Worm (Caenorhabditis elegans): ENCODE data around the gene T04C12.8.

The T04C12.8 gene

DNA sequence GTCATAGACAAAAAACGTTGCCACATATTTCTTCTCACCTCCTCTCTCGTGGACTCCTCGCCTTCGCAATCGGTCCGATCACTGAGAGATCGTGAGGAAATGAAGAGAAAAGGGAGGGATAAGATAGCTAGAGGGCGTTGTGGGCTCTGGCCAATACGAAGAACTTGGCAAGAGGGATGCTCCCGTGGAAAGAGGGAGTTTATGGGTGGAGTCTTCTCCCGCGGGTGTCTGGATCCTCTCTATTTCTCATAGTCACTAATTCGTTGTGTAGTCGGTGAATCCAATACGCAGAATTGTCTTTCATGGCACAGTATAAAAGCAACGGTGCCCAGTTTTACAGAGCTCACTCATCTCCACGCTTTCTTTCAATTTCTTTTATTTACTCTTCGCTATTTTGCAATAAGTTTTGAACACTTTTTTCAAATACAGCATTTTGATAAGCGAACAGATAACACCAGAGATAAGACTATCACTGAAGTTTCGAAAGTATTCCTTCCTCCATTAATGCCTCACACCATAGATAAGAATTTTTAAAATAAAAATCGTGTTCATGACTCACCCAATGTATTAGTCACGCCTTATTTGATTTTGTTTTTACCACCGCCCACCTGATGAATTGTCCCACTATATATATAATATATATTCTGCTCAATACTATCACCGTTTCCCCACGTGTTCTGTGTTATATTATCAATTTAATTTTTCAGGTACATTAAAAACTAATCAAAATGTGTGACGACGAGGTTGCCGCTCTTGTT is 11.4 kb upstream of the T04C12.8 start, which contains the start of gene act-1:
Gene act-1 (plus strand): TSS at position 708 of the 758 bp plus-strand sequence.
- no peak for TF ChIP-seq unc-62 (GFP tag; optimal IDR thresholded peaks at IDR 0.05)

DNA sequence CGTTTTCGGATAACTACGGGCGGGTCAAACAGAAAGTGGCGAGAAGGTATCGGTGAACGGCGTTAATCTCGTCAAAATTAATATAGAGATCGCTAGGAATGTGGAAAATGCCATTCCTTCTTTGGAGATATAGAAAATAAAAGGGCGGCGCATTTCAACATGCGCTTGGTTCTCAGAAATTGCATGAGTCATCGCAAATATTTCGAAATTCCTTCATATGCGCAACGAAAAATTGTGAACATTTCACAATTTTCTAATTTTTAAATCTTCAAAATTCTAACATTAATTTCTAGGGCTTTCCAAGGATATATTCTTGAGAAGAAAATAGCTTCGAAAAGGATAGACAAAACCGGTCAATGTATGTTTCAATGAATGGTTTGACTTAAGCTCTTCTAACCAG is 9.7 kb upstream of the T04C12.8 start:
- no peak for TF ChIP-seq unc-62 (GFP tag; optimal IDR thresholded peaks at IDR 0.05)

DNA sequence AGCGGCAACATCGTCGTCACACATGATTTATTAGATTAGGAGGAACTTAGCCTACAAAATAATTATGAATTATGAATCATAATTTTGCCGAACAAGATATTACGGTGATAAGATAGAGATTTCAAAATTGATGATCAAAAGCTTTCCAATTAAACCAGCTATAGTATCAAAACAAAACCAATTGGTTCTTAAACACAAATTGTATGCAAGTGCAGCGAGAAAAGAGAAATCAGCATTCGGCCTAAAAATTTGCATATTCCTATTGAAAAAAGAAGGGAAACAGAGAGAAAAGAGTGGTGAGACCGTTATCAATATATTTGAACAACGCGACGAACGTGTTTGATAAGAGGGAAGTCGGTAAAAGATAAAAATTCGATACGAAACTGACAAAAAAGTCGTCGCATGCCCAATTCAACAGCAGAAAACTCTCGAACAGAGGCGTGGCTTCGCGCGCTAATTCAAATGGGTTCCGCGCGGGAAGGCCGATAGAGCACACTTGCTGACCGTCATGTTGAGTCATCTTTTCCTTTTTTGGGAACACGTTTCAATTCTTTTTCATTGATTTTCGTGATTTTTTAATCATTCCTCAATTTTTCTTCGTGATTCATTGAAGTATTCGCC is 9.1 kb upstream of the T04C12.8 start, which contains the start of gene act-2:
Gene act-2 (minus strand): TSS at position 51 of the 621 bp plus-strand sequence.
- TF ChIP-seq unc-62 (GFP tag; optimal IDR thresholded peaks at IDR 0.05), result no peak

DNA sequence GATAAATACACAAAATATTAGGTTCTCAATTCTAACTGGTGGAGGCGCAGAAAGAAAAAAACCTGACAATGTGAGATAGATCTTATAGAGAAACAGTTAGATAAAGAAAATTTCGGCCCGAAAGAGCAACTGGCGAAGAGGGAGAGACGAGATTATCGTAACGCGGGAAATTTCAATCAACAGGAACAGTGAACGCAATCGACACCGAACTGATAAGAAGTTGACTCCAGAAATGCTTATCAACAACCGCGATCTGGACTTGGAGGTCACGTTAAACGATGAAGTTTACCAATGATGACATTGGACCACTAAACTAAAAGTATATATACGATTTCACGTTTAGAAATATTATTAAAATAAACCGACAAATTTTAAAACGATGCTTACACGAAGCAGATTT is 7.2 kb upstream of the T04C12.8 start:
- TF ChIP-seq unc-62 (GFP tag; optimal IDR thresholded peaks at IDR 0.05), result no peak

DNA sequence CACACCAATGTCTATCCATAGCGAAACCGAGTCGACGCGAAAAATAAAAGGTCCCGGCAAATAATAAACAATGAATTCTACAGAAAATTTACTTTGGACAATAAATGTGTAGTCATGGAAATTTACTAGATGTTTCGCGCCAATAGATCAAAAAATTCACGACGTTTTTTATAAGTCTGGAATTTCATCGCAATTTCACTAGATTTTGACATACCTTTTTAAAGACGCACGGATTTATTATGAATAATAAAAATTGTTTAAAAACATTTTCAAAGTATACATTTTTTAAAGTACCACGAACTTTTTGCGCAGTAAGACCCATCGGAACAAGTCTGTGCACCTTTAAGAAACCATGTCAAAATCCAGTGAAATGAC is 6.9 kb upstream of the T04C12.8 start:
- no peak for TF ChIP-seq unc-62 (GFP tag; optimal IDR thresholded peaks at IDR 0.05)

DNA sequence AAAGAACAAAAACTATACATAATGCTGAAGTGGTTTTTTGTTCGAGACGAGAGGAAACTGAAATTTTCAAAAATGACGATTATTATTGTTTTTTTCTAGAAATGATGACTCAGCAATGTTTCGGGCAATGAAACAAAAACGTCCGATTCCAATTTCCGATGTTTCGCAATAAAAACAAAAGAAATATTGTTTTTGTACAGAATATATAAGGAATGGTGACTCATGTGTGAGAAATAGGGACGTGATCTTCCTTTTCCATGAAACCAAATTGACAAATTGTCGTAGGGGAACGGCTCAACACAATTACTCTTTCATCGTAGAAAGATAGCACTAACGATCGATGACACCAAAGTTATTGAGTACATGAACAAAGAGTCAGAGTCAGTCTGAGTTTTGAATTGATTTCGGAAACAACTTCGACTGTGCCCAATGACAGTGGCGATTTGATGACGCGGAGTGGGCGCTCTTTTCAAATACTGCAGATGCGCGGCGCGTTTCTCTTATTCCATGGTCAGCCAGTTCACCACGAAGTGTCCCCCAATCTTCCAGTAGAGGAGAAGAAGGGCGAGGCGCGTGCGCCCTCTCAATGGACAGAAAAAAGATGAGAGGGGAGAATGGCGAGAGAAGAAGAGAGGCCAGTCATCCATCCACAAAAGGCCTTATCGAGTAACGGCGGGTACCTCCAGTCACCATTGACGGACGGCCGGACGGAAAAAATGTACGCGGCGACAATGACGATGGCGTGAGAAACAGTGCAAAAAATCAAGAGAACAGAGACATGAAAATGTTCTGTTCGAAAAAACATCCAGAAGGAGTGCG is 6.3 kb upstream of the T04C12.8 start:
- no peak for TF ChIP-seq unc-62 (GFP tag; optimal IDR thresholded peaks at IDR 0.05)

DNA sequence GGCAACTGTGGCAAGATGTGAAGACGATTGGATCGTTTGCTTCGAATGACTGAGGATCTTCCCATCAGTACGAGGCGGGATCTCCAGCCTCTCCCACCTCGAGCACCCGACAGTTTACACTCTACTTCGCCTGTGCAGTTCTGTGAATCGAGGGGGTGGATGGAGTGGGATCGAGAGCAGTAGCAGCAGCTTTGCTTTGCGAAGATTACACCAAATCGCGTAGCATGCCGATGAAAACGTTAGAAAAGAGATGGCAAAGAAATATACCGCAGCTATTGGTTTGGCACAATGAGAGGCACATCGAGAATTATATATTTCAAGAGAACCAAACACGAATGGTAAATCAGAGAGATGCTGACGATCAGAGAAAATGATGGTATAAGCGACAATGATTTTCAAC is 5.3 kb upstream of the T04C12.8 start, which contains the start of gene act-3:
Gene act-3 (minus strand): TSS at position 51 of the 400 bp plus-strand sequence.
- no peak for TF ChIP-seq unc-62 (GFP tag; optimal IDR thresholded peaks at IDR 0.05)

DNA sequence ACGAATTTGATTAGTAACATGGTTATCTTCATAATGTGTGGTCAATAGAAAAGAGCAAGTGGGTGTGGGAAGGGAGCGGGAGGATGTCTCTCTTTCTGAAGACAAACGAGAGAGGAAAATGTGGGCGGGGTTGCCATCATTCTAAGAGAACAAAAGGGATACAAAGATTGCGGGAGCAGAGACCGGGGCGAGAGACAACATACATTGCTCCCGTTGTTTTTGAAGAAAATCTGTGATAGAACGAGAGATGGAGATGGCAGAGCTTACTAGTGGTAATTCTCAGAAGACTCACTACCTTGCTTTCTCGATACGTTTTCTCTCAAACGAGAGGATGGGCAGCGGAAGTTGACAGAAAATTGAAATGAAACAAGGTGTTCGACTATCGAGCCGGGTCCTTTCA is 4.2 kb upstream of the T04C12.8 start:
- TF ChIP-seq unc-62 (GFP tag; optimal IDR thresholded peaks at IDR 0.05), result no peak

DNA sequence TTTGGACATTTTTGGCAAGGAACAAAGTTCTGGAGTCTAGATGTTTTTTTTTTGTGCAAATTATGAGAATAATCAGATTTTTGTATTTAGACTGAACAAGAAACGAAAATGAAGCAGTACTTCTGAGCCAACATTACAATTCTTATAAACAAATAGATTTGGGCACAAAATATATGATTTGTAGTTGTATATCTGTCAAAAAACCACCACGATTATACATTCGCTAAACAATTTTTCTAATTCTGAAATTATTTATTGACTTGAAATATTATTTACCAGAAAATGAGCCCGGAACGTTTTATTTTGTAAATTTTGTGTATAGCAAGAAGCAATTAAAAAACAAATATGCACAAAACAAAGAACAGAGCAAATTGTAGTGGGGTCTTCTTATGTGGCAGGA is 2.3 kb upstream of the T04C12.8 start:
- no peak for TF ChIP-seq unc-62 (GFP tag; optimal IDR thresholded peaks at IDR 0.05)

DNA sequence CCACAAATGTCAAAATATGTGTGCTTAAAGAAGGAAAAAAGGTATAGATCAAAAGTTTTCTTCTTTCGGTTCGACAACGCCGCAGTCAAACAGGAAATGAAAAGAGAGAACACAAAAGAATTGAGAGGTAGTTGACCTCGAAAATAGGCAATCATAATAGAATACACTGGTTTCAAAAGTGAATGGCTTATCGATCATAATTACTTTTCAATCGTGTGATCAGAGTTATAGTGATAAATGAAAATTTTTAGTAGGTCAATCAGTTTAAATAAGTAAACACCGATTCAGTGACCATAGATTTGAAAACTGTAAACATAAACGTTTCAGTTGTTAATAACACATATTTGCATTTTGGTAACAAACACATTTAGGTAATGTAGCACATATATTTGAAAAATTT is 1.2 kb upstream of the T04C12.8 start:
- TF ChIP-seq unc-62 (GFP tag; optimal IDR thresholded peaks at IDR 0.05), result no peak

DNA sequence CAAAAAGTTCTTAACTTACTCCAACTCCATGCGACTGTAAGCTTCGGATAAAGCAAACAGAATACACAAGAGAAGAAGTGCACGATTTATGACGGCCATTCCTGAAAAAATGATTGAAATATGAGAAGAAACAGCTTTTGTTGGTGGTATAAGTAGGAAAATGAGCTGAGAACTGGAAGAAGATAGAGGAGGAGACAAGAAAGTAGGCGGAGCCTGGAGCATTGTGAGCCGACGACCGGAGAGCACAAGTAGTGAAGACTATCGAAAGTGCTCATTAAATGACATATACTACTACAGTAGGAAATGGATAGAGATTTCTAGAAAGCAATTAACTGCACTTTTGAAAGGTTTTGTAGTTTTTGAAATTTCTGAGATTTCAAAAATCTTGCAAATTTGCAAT is 3.6 kb downstream of the T04C12.8 start, which contains the start of gene nlp-80:
Gene nlp-80 (minus strand): TSS at position 101 of the 400 bp plus-strand sequence.
- TF ChIP-seq unc-62 (GFP tag; optimal IDR thresholded peaks at IDR 0.05), result no peak

DNA sequence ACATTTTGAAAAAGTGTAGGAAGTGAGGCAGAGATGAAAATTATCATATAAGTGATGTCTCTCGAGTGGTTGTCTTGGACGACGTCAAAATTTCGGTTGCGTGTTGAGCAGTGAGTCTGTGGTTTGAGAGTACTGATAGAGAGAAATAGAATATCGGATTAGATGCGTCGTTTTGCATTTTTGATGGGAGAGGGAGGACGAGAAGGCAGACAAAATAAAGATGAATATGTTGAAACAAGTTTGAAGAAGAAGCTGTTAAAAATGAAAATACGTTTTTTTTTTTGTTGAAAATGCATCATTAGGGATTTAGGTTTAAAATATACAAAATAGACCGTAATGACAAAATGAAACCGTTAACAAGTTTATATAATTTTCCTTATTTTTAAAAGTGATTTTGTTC is 6.0 kb downstream of the T04C12.8 start, which contains the start of gene T04C12.9:
Gene T04C12.9 (minus strand): TSS at position 101 of the 400 bp plus-strand sequence.
- TF ChIP-seq unc-62 (GFP tag; optimal IDR thresholded peaks at IDR 0.05), result no peak

DNA sequence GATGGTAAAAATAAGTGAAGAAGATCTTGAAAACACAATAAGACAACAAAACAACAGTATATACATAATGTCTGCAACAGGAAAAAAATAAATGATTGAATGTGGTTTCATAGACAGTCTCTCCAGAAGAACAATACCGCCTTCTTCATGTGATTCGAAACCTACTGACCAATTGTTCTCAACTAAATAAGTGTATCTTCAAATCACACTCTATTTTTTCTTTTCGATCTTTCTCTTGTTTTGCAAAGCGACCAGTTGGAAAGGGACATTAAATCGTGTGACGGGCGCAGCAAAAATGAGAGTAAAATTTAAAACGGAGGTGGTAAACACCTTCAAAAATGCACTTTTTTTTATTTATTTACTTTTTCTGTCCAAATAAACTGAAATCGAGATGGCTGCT is 7.3 kb downstream of the T04C12.8 start:
- TF ChIP-seq unc-62 (GFP tag; optimal IDR thresholded peaks at IDR 0.05), result no peak

DNA sequence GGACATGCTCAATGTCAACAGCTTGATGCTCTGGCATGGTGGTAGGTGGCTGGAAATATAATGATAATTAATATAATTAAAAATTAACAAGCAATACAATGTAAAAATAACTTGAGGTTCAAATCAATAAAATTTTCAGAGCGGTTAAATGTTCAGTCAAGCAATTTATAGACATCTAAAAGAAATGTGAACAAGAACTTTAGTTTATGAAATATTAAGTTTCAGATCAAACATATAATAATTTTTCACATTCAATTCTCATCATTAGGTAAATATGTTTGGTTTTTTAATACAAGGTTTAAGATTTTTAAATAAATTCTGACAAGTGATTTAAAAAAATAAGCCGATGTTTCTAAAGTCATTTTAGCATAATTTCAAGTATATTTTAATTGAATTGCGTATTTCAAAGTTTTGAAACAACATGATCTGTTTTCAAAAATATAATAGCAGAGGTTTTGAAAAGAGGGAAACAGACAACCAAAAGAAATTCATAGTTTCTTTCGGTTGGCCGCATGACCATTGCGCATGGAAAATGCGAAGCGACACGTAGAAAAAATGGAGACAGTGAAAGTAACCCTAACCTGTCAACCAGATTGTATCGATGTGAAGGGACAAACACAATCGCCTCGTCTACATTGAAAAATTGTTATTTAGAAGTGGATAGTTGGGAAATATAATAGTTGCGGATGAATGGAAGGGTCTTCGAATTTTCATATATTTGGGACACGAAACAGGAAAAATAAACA is 8.7 kb downstream of the T04C12.8 start, which contains the start of gene T04C12.11:
Gene T04C12.11 (minus strand): TSS at position 51 of the 746 bp plus-strand sequence.
- TF ChIP-seq unc-62 (GFP tag; optimal IDR thresholded peaks at IDR 0.05), result no peak

DNA sequence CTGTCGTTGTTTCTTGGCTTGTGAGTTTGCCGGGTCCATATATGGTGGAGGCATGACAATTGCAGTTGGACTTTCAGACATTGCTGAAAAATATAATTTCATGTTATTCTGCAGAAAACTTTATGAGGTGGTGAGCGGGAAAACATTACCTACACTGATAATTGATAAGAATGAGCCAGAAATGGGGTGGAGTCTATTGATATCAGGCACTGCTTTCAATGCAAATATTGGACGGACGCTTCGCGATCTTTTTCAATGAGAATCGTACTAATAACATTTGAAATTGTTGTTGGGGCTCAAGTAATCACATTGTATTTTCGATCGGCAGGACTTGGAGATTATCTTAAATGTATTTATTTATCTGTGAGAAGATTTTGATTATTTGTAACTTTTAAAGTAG is 10.0 kb downstream of the T04C12.8 start, which contains the start of gene T04C12.1:
Gene T04C12.1 (minus strand): TSS at position 90 of the 400 bp plus-strand sequence.
- TF ChIP-seq unc-62 (GFP tag; optimal IDR thresholded peaks at IDR 0.05), result no peak

All from whole organism, dauer.